Fruit fly (Drosophila melanogaster): ENCODE results near the gene CG31789.

The CG31789 gene

DNA sequence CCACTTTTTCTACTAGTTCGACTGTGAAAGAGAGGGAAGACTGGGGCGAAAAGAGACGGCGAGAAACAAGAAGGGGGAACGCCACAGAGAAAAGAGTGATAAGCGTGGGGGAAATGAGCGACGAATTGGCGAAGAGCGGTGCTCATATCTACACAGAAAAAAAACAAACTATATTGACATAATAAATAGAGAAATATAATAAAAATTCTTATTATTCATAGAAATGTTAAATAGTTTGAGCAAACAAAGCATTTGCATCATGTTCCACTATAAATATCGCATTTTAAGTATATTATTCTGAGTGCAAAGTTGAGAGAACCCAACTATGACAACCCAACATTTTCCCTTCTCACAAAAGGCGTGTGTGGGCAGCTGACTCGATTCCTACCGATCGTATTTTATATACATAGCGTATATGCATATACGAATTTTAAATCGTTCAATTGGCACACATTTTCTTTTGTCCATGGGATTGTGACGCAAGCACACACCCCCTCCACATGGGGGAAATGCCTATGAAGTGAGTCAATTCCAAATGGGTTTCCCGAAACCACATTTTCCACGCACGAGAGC lies 47.7 kb upstream of the CG31789 start (continued):
- TF ChIP-seq CG1647 (GFP tag; optimal IDR thresholded peaks at IDR 0.05) (no peak), CG4282 (GFP tag; optimal IDR thresholded peaks at IDR 0.05) (no peak), CG10654 (GFP tag; optimal IDR thresholded peaks at IDR 0.05) (peak; percentile 53), CG2875 (GFP tag; optimal IDR thresholded peaks at IDR 0.05) (peak; percentile 28), gce (GFP tag; IDR thresholded peaks at IDR 0.05) (no peak), nerfin-1 (tag; optimal IDR thresholded peaks at IDR 0.05) (peak; percentile 33), Ssrp (tag; optimal IDR thresholded peaks at IDR 0.05) (peak; percentile 57), Sox100B (GFP tag; optimal IDR thresholded peaks at IDR 0.05) (peak; percentile 73), nmo (GFP tag; optimal IDR thresholded peaks at IDR 0.05) (peak; percentile 70), CG7372 (GFP tag; IDR thresholded peaks at IDR 0.05) (peak; percentile 68), wor (GFP tag; IDR thresholded peaks at IDR 0.05) (peak; percentile 66), CG7271 (tag; optimal IDR thresholded peaks at IDR 0.05) (no peak), CG33557 (GFP tag; optimal IDR thresholded peaks at IDR 0.05) (no peak), CG9609 (GFP tag; optimal IDR thresholded peaks at IDR 0.05) (no peak), Hr3 (GFP tag; optimal IDR thresholded peaks at IDR 0.05) (peak; percentile 77), pros (GFP tag; optimal IDR thresholded peaks at IDR 0.05) (no peak), CG9932 (GFP tag; IDR thresholded peaks at IDR 0.05) (peak; percentile 86), nerfin-2 (GFP tag; IDR thresholded peaks at IDR 0.05; ENCODE audit: partially characterized antibody) (no peak), az2 (GFP tag; optimal IDR thresholded peaks at IDR 0.05) (peak; percentile 73), maf-S (GFP tag; optimal IDR thresholded peaks at IDR 0.05) (no peak)

DNA sequence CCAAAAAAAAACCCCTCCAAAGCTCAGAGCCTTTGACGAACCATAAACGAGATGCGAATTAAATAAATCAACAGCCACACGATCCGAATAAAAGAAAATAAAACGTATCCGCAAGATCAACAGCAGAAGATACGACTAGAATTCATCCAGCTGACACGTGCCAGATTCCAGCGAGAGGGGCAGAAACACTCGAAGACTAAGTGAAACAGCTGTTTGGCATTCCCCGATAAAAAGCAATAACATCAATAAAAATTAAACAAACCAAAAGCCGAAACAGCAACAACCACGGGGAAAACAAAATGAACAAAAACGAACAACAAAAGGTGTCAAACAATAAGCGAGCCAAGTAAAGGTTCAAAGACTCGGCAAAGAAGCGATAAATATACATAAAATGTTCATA lies 46.6 kb upstream of the CG31789 start:
- TF ChIP-seq sd (tag; optimal IDR thresholded peaks at IDR 0.05) (peak; percentile 74), cwo (GFP tag; optimal IDR thresholded peaks at IDR 0.05) (peak; percentile 53), Hmr (GFP tag; optimal IDR thresholded peaks at IDR 0.05) (peak; percentile 6), ab (GFP tag; optimal IDR thresholded peaks at IDR 0.05) (no peak), CG8765 (GFP tag; IDR thresholded peaks at IDR 0.05) (no peak), Mes4 (GFP tag; optimal IDR thresholded peaks at IDR 0.05) (no peak), sug (tag; optimal IDR thresholded peaks at IDR 0.05) (no peak), ewg (GFP tag; optimal IDR thresholded peaks at IDR 0.05) (no peak), sqz (GFP tag; optimal IDR thresholded peaks at IDR 0.05) (no peak), CG18599 (GFP tag; optimal IDR thresholded peaks at IDR 0.05) (no peak), CG3281 (GFP tag; optimal IDR thresholded peaks at IDR 0.05) (peak; percentile 1), slp2 (GFP tag; optimal IDR thresholded peaks at IDR 0.05) (no peak), slbo (GFP tag; IDR thresholded peaks at IDR 0.05) (0 out of 2 replicates have a peak, but pooled peaks have one; percentile 21), CG15696 (tag; optimal IDR thresholded peaks at IDR 0.05) (no peak), h (optimal IDR thresholded peaks at IDR 0.05) (no peak), cad (GFP tag; optimal IDR thresholded peaks at IDR 0.05) (no peak), CG14710 (tag; optimal IDR thresholded peaks at IDR 0.05) (no peak), Optix (GFP tag; IDR thresholded peaks at IDR 0.05) (no peak), HLH3B (GFP tag; IDR thresholded peaks at IDR 0.05) (no peak), CG34422 (GFP tag; IDR thresholded peaks at IDR 0.05) (no peak), HmgZ (tag; optimal IDR thresholded peaks at IDR 0.05) (no peak), hb (GFP tag; IDR thresholded peaks at IDR 0.05; ENCODE audit: partially characterized antibody) (no peak), CG2120 (GFP tag; optimal IDR thresholded peaks at IDR 0.05) (peak; percentile 11), insv (GFP tag; optimal IDR thresholded peaks at IDR 0.05) (no peak), CG4328 (GFP tag; optimal IDR thresholded peaks at IDR 0.05) (no peak), lbe (GFP tag; optimal IDR thresholded peaks at IDR 0.05) (peak; percentile 12), CG14014 (GFP tag; IDR thresholded peaks at IDR 0.05) (peak; percentile 11; the same call in 1 of the 2 replicates), CG7372 (GFP tag; IDR thresholded peaks at IDR 0.05) (no peak), nau (GFP tag; optimal IDR thresholded peaks at IDR 0.05) (peak; percentile 1), BEAF-32 (GFP tag; optimal IDR thresholded peaks at IDR 0.05) (no peak), CG18011 (GFP tag; optimal IDR thresholded peaks at IDR 0.05) (no peak)
